Worm (Caenorhabditis elegans) whole organism, L2 larva: ENCODE data around the gene acbp-5.

Experiments used
- C34F6.9 ChIP-seq: fragments of 150-350 bp; optimal IDR thresholded peaks from 2 replicates; lab custom pipeline; 2014; ENCODE audit warnings: missing biosample characterization, missing genetic modification characterization
- R02D3.7 ChIP-seq: fragments of 150-350 bp; optimal IDR thresholded peaks from 2 replicates; lab custom pipeline; 2014; ENCODE audit warnings: missing biosample characterization, missing genetic modification characterization
- ZK546.5 ChIP-seq: sonication (generic microtip); optimal IDR thresholded peaks from 2 replicates; lab custom pipeline; 2017; ENCODE audit warnings: missing biosample characterization, missing genetic modification characterization
- aly-2 ChIP-seq: fragments of 150-350 bp; optimal IDR thresholded peaks from 2 replicates; lab custom pipeline; 2014; ENCODE audit warnings: missing biosample characterization, missing genetic modification characterization
- ama-1 ChIP-seq: fragments of 150-350 bp; optimal IDR thresholded peaks from 2 replicates; lab custom pipeline; 2018; ENCODE audit warnings: inconsistent platforms
- blmp-1 ChIP-seq: sonication (generic microtip); optimal IDR thresholded peaks from 2 replicates; lab custom pipeline; 2017; ENCODE audit warnings: missing genetic modification characterization, mild to moderate bottlenecking, missing compliant biosample characterization, antibody characterized with exemption, moderate library complexity; ENCODE audit not compliant: insufficient read depth
- ceh-16 ChIP-seq: fragments of 150-350 bp; optimal IDR thresholded peaks from 2 replicates; lab custom pipeline; 2014; ENCODE audit warnings: missing biosample characterization, missing genetic modification characterization
- ceh-82 ChIP-seq: fragments of 150-350 bp; optimal IDR thresholded peaks from 2 replicates; lab custom pipeline; 2014; ENCODE audit warnings: missing biosample characterization, missing genetic modification characterization
- crh-2 ChIP-seq: sonication (generic microtip); optimal IDR thresholded peaks from 2 replicates; lab custom pipeline; 2017; ENCODE audit warnings: missing biosample characterization, missing genetic modification characterization
- egl-27 ChIP-seq: sonication (generic microtip); optimal IDR thresholded peaks from 3 replicates; lab custom pipeline; 2017; ENCODE audit warnings: missing biosample characterization, missing genetic modification reagents, missing genetic modification characterization
- elt-1 ChIP-seq: fragments of 150-350 bp; optimal IDR thresholded peaks from 2 replicates; lab custom pipeline; 2014; ENCODE audit warnings: missing biosample characterization, missing genetic modification characterization
- elt-3 ChIP-seq: sonication (generic microtip); optimal IDR thresholded peaks from 2 replicates; lab custom pipeline; 2017; ENCODE audit warnings: missing biosample characterization, missing genetic modification characterization
- fos-1 ChIP-seq: fragments of 150-350 bp; optimal IDR thresholded peaks from 2 replicates; lab custom pipeline; 2014; ENCODE audit warnings: missing biosample characterization, missing genetic modification characterization
- gmeb-1 ChIP-seq: fragments of 150-350 bp; optimal IDR thresholded peaks from 2 replicates; lab custom pipeline; 2014; ENCODE audit warnings: missing biosample characterization, missing genetic modification characterization
- lin-11 ChIP-seq: fragments of 150-350 bp; sonication (generic microtip); optimal IDR thresholded peaks from 2 replicates; lab custom pipeline; 2014; ENCODE audit warnings: missing biosample characterization, missing genetic modification characterization, inconsistent platforms, mixed read lengths
- lin-13 ChIP-seq: fragments of 150-350 bp; optimal IDR thresholded peaks from 2 replicates; lab custom pipeline; 2014; ENCODE audit warnings: missing biosample characterization, missing genetic modification reagents, missing genetic modification characterization
- lsy-2 ChIP-seq, 2 experiments: fragments of 150-350 bp in 1 of 2; sonication (generic microtip) in 1 of 2; optimal IDR thresholded peaks; 2 replicates each; lab custom pipeline; 2014 to 2017; ENCODE audit warnings: missing biosample characterization in 2 of 2, missing genetic modification characterization in 2 of 2
- mab-5 ChIP-seq: fragments of 150-350 bp; optimal IDR thresholded peaks from 2 replicates; lab custom pipeline; 2014; ENCODE audit warnings: missing biosample characterization, missing genetic modification characterization
- nhr-11 ChIP-seq: fragments of 150-350 bp; optimal IDR thresholded peaks from 2 replicates; lab custom pipeline; 2014; ENCODE audit warnings: missing biosample characterization, missing genetic modification characterization
- nhr-12 ChIP-seq: fragments of 150-350 bp; optimal IDR thresholded peaks from 2 replicates; lab custom pipeline; 2014; ENCODE audit warnings: missing biosample characterization, missing genetic modification characterization
- nhr-129 ChIP-seq: fragments of 150-350 bp; optimal IDR thresholded peaks from 2 replicates; lab custom pipeline; 2014; ENCODE audit warnings: missing biosample characterization, missing genetic modification characterization
- nhr-6 ChIP-seq: fragments of 150-350 bp; optimal IDR thresholded peaks from 2 replicates; lab custom pipeline; 2014; ENCODE audit warnings: missing biosample characterization, missing genetic modification characterization
- peb-1 ChIP-seq: fragments of 150-350 bp; optimal IDR thresholded peaks from 2 replicates; lab custom pipeline; 2014; ENCODE audit warnings: missing biosample characterization, missing genetic modification characterization
- skn-1 ChIP-seq: sonication (generic microtip); optimal IDR thresholded peaks from 2 replicates; lab custom pipeline; 2017; ENCODE audit warnings: missing biosample characterization, missing genetic modification characterization
- sma-3 ChIP-seq: sonication (generic microtip); optimal IDR thresholded peaks from 2 replicates; lab custom pipeline; 2016; ENCODE audit warnings: missing genetic modification reagents, missing genetic modification characterization, missing compliant biosample characterization
- sma-9 ChIP-seq, 2 experiments: fragments of 150-350 bp in 1 of 2; sonication (generic microtip) in 1 of 2; optimal IDR thresholded peaks; 2 replicates each; lab custom pipeline; 2014 to 2016; ENCODE audit warnings: missing genetic modification characterization in 2 of 2, mild to moderate bottlenecking in 1 of 2, missing biosample characterization in 1 of 2, missing compliant biosample characterization in 1 of 2, missing genetic modification reagents in 1 of 2, moderate library complexity in 1 of 2
- unc-55 ChIP-seq: fragments of 150-350 bp; sonication (generic microtip); optimal IDR thresholded peaks from 3 replicates; lab custom pipeline; 2014; ENCODE audit warnings: missing biosample characterization, missing genetic modification reagents, missing genetic modification characterization
- unc-62 ChIP-seq: fragments of 150-350 bp; optimal IDR thresholded peaks from 2 replicates; lab custom pipeline; 2014; ENCODE audit warnings: missing biosample characterization, missing genetic modification reagents, missing genetic modification characterization
- ztf-1 ChIP-seq: fragments of 200-800 bp; sonication (Bioruptor generic); conservative IDR thresholded peaks from 2 replicates; pipeline ENCODE4 v1.3.6; 2022; ENCODE audit warnings: missing genetic modification characterization, missing compliant biosample characterization
- ztf-4 ChIP-seq: fragments of 150-350 bp; optimal IDR thresholded peaks from 2 replicates; lab custom pipeline; 2014; ENCODE audit warnings: missing biosample characterization, missing genetic modification characterization

Gene acbp-5

ce11 chrIII:13672654-13673330 is 31.3 kb upstream of the acbp-5 start, which contains the start of gene aqp-11:
TSS of gene aqp-11 (plus strand) at chrIII:13673280.
- TF ChIP-seq nhr-11 (tag; lab: Kevin White, UChicago) (no peak), crh-2 (peak; percentile 9), elt-1 (tag; lab: Kevin White, UChicago) (no peak), ZK546.5 (tag; lab: Kevin White, UChicago) (no peak), nhr-6 (tag; lab: Kevin White, UChicago) (no peak), lsy-2 (tag; optimal IDR thresholded peaks at IDR 0.05; lab: Kevin White, UChicago) (no peak), skn-1 (tag; lab: Kevin White, UChicago) (peak; percentile 98), fos-1 (tag; lab: Kevin White, UChicago) (peak; percentile 95)

- no peak for TF ChIP-seq aly-2 (tag; lab: Kevin White, UChicago)
- TF ChIP-seq egl-27: no peak
- no peak for TF ChIP-seq lsy-2 (tag; optimal IDR thresholded peaks at IDR 0.05; lab: Kevin White, UChicago)
- TF ChIP-seq mab-5: no peak
Measured at ce11 chrIII:13669519-13669918, 28.0 kb upstream of the acbp-5 start.

ce11 chrIII:13667739-13668138 is 26.3 kb upstream of the acbp-5 start, which contains the start of gene flp-15:
TSS of gene flp-15 (minus strand) at chrIII:13667839.
- TF ChIP-seq lsy-2 (tag; optimal IDR thresholded peaks at IDR 0.05; lab: Kevin White, UChicago) (no peak), gmeb-1 (tag; lab: Kevin White, UChicago) (no peak), peb-1 (tag; lab: Kevin White, UChicago) (no peak), ZK546.5 (tag; lab: Kevin White, UChicago) (no peak), ceh-16 (no peak)

- TF ChIP-seq ceh-82: no peak
- no peak for TF ChIP-seq R02D3.7 (tag; lab: Kevin White, UChicago)
- no peak for TF ChIP-seq ztf-4 (tag; lab: Kevin White, UChicago)
- TF ChIP-seq fos-1 (tag; lab: Kevin White, UChicago): no peak
- TF ChIP-seq nhr-129 (tag; lab: Kevin White, UChicago): no peak
- TF ChIP-seq egl-27: no peak
- no peak for TF ChIP-seq sma-3 (GFP tag; lab: Kevin White, UChicago)
- TF ChIP-seq ztf-1 (GFP tag; lab: Robert Waterston, UW): no peak
- peak in 1 of 2 experiments; percentile 46 for TF ChIP-seq lsy-2 (tag; optimal IDR thresholded peaks at IDR 0.05; lab: Kevin White, UChicago)
- no peak for TF ChIP-seq unc-62 (GFP tag; lab: Kevin White, UChicago)
- peak; percentile 52 for TF ChIP-seq unc-55 (GFP tag; lab: Kevin White, UChicago)
- no peak for TF ChIP-seq sma-9 (GFP tag; optimal IDR thresholded peaks at IDR 0.05; lab: Kevin White, UChicago)
- no peak for TF ChIP-seq sma-9 (tag; optimal IDR thresholded peaks at IDR 0.05; lab: Kevin White, UChicago)
- TF ChIP-seq mab-5: peak; percentile 65
- TF ChIP-seq, all 48 proteins: peak for 3
Measured at ce11 chrIII:13666406-13666805, 24.9 kb upstream of the acbp-5 start.

- TF ChIP-seq sma-3 (GFP tag; lab: Kevin White, UChicago) (no peak), peb-1 (tag; lab: Kevin White, UChicago) (no peak)
Measured at ce11 chrIII:13660123-13660522, 18.6 kb upstream of the acbp-5 start.

ce11 chrIII:13659028-13659427 is 17.5 kb upstream of the acbp-5 start:
- TF ChIP-seq ceh-16: peak; percentile 27
- no peak for TF ChIP-seq ztf-4 (tag; lab: Kevin White, UChicago)
- peak; percentile 4 for TF ChIP-seq elt-1 (tag; lab: Kevin White, UChicago)
- TF ChIP-seq aly-2 (tag; lab: Kevin White, UChicago): no peak
- TF ChIP-seq, all 48 proteins: peak for 2

- TF ChIP-seq elt-3 (tag; lab: Kevin White, UChicago): no peak
- no peak for TF ChIP-seq gmeb-1 (tag; lab: Kevin White, UChicago)
- no peak for TF ChIP-seq ceh-16
- no peak for TF ChIP-seq sma-3 (GFP tag; lab: Kevin White, UChicago)
- no peak for TF ChIP-seq lin-13 (GFP tag; lab: Kevin White, UChicago)
- TF ChIP-seq blmp-1: no peak
- TF ChIP-seq nhr-129 (tag; lab: Kevin White, UChicago): peak; percentile 24
- TF ChIP-seq C34F6.9 (tag; lab: Kevin White, UChicago): no peak
- no peak for TF ChIP-seq nhr-11 (tag; lab: Kevin White, UChicago)
- no peak for TF ChIP-seq R02D3.7 (tag; lab: Kevin White, UChicago)
- peak; percentile 76 for TF ChIP-seq fos-1 (tag; lab: Kevin White, UChicago)
- TF ChIP-seq ama-1 (lab: Kevin White, UChicago): no peak
- TF ChIP-seq egl-27: no peak
- TF ChIP-seq nhr-12 (tag; lab: Kevin White, UChicago): no peak
- TF ChIP-seq crh-2: no peak
- TF ChIP-seq lin-11 (tag; lab: Kevin White, UChicago): no peak
Measured at ce11 chrIII:13657975-13658374, 16.5 kb upstream of the acbp-5 start.
